Worm (Caenorhabditis elegans): Measurements from ENCODE around the gene acl-5.

DNA sequence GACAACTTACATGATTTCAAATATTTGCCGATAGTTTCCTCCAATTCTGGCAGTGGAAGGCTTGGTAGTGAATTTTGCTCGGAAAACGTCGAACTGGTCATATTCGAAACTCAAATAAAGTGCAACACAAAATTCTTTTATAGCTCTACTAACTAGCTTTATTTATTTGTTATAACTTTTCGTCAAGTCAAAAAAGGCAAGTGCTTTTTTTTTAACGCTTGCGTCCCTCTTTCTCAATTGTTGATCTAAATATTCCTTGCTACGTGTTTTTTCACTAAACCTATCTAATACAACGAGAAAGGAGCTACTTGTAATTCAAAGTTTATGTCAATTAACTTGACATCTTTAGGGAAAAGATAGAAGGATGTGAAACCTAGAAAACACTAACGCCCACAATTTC is 16.9 kb downstream of the acl-5 start, which contains the start of gene F41E7.6:
- no peak for TF ChIP-seq nhr-76 (tag; optimal IDR thresholded peaks at IDR 0.05)
- no peak for TF ChIP-seq ztf-11 (tag; optimal IDR thresholded peaks at IDR 0.05)
- TF ChIP-seq unc-39 (tag; optimal IDR thresholded peaks at IDR 0.05) = no peak
- no peak for TF ChIP-seq snpc-4 (tag; optimal IDR thresholded peaks at IDR 0.05)
- no peak for TF ChIP-seq nhr-237 (tag; optimal IDR thresholded peaks at IDR 0.05)
